Worm (Caenorhabditis elegans) whole organism, young adult: ENCODE measurements around the gene nas-17.

Experiments
- B0019.2 ChIP-seq: fragments of 200-800 bp; sonication (Bioruptor generic); conservative IDR thresholded peaks from 2 replicates; pipeline ENCODE4 v1.3.6; 2022; ENCODE audit warnings: missing genetic modification reagents, missing genetic modification characterization, missing compliant biosample characterization
- B0035.1 ChIP-seq: sonication (generic microtip); optimal IDR thresholded peaks from 2 replicates; lab custom pipeline; 2016; ENCODE audit warnings: missing genetic modification characterization, mild to moderate bottlenecking, missing compliant biosample characterization, missing genotype, missing genetic modification reagents
- B0261.1 ChIP-seq: sonication (generic microtip); optimal IDR thresholded peaks from 2 replicates; lab custom pipeline; 2016; ENCODE audit warnings: mild to moderate bottlenecking, missing genetic modification characterization, moderate library complexity, missing compliant biosample characterization
- F10E7.11 ChIP-seq: sonication (generic microtip); optimal IDR thresholded peaks from 2 replicates; lab custom pipeline; 2017; ENCODE audit warnings: mild to moderate bottlenecking, missing genetic modification characterization, moderate library complexity, missing compliant biosample characterization
- F22D6.2 ChIP-seq: sonication (generic microtip); optimal IDR thresholded peaks from 2 replicates; lab custom pipeline; 2016; ENCODE audit warnings: mild to moderate bottlenecking, missing genetic modification characterization, missing compliant biosample characterization
- F39B2.1 ChIP-seq: fragments of 200-800 bp; sonication (Bioruptor generic); IDR thresholded peaks from 2 replicates; pipeline ENCODE4 v1.3.6; 2022; ENCODE audit warnings: missing genetic modification reagents, missing genetic modification characterization, missing compliant biosample characterization
- F49E8.2 ChIP-seq: sonication (generic microtip); optimal IDR thresholded peaks from 3 replicates; lab custom pipeline; 2017; ENCODE audit warnings: missing genetic modification characterization, mild to moderate bottlenecking, missing compliant biosample characterization, antibody characterized with exemption, moderate library complexity; ENCODE audit not compliant: insufficient read depth
- F52B5.7 ChIP-seq: sonication (generic microtip); optimal IDR thresholded peaks from 2 replicates; lab custom pipeline; 2016; ENCODE audit warnings: mild to moderate bottlenecking, missing genetic modification characterization, missing compliant biosample characterization
- F57C9.4 ChIP-seq: sonication (generic microtip); optimal IDR thresholded peaks from 2 replicates; lab custom pipeline; 2017; ENCODE audit warnings: mild to moderate bottlenecking, missing genetic modification characterization, missing compliant biosample characterization
- T26A5.8 ChIP-seq: sonication (generic microtip); optimal IDR thresholded peaks from 2 replicates; lab custom pipeline; 2016; ENCODE audit warnings: missing genetic modification characterization, missing compliant biosample characterization
- Y95B8A.8 ChIP-seq: fragments of 200-800 bp; sonication (Bioruptor generic); IDR thresholded peaks from 2 replicates; pipeline ENCODE4 v1.3.6; 2022; ENCODE audit warnings: missing genetic modification reagents, missing genetic modification characterization, missing compliant biosample characterization
- aptf-2 ChIP-seq: fragments of 200-800 bp; sonication (Bioruptor generic); conservative IDR thresholded peaks from 2 replicates; pipeline ENCODE4 v1.3.6; 2022; ENCODE audit warnings: missing genetic modification reagents, missing genetic modification characterization, missing compliant biosample characterization
- aptf-3 ChIP-seq: fragments of 200-800 bp; sonication (Bioruptor generic); IDR thresholded peaks from 2 replicates; pipeline ENCODE4 v1.3.6; 2022; ENCODE audit warnings: missing genetic modification characterization, missing compliant biosample characterization
- attf-6 ChIP-seq: fragments of 200-800 bp; sonication (Bioruptor generic); IDR thresholded peaks from 2 replicates; pipeline ENCODE4 v1.3.6; 2022; ENCODE audit warnings: missing genetic modification reagents, missing genetic modification characterization, missing compliant biosample characterization
- ccch-3 ChIP-seq: fragments of 200-800 bp; sonication (Bioruptor generic); optimal IDR thresholded peaks from 2 replicates; lab custom pipeline; 2018; ENCODE audit warnings: mild to moderate bottlenecking, missing genetic modification characterization, missing compliant biosample characterization
- cebp-2 ChIP-seq: fragments of 200-800 bp; sonication (Bioruptor generic); IDR thresholded peaks from 2 replicates; pipeline ENCODE4 v1.3.6; 2022; ENCODE audit warnings: missing genetic modification characterization, missing compliant biosample characterization
- ceh-27 ChIP-seq: fragments of 200-800 bp; sonication (Bioruptor generic); optimal IDR thresholded peaks from 2 replicates; lab custom pipeline; 2018; ENCODE audit warnings: mild to moderate bottlenecking, missing genetic modification characterization, moderate library complexity, missing compliant biosample characterization
- ceh-79 ChIP-seq: sonication (generic microtip); optimal IDR thresholded peaks from 2 replicates; lab custom pipeline; 2017; ENCODE audit warnings: mild to moderate bottlenecking, missing genetic modification characterization, missing compliant biosample characterization
- ceh-91 ChIP-seq: fragments of 200-800 bp; sonication (Bioruptor generic); IDR thresholded peaks from 2 replicates; pipeline ENCODE4 v1.3.6; 2022; ENCODE audit warnings: missing genetic modification reagents, missing genetic modification characterization, missing compliant biosample characterization
- chd-7 ChIP-seq: sonication (generic microtip); optimal IDR thresholded peaks from 2 replicates; lab custom pipeline; 2016; ENCODE audit warnings: mild to moderate bottlenecking, missing genetic modification characterization, moderate library complexity, missing compliant biosample characterization
- die-1 ChIP-seq: sonication (generic microtip); optimal IDR thresholded peaks from 2 replicates; lab custom pipeline; 2016; ENCODE audit warnings: missing genotype, mild to moderate bottlenecking, missing genetic modification characterization, missing compliant biosample characterization
- dpff-1 ChIP-seq: sonication (generic microtip); optimal IDR thresholded peaks from 2 replicates; lab custom pipeline; 2017; ENCODE audit warnings: mild to moderate bottlenecking, missing genetic modification characterization, missing compliant biosample characterization
- dpl-1 ChIP-seq: fragments of 150-350 bp; optimal IDR thresholded peaks from 2 replicates; lab custom pipeline; 2014; ENCODE audit warnings: missing biosample characterization, missing genetic modification reagents, missing genetic modification characterization
- ets-4 ChIP-seq: fragments of 200-800 bp; sonication (Bioruptor generic); optimal IDR thresholded peaks from 2 replicates; lab custom pipeline; 2018; ENCODE audit warnings: mild to moderate bottlenecking, missing genetic modification characterization, missing compliant biosample characterization
- fkh-3 ChIP-seq: sonication (generic microtip); optimal IDR thresholded peaks from 2 replicates; lab custom pipeline; 2016; ENCODE audit warnings: mild to moderate bottlenecking, missing genetic modification characterization, missing compliant biosample characterization
- hmg-20 ChIP-seq: fragments of 200-800 bp; sonication (Bioruptor generic); IDR thresholded peaks from 2 replicates; pipeline ENCODE4 v1.3.6; 2022; ENCODE audit warnings: missing genetic modification reagents, missing genetic modification characterization, missing compliant biosample characterization
- let-607 ChIP-seq, 2 experiments: fragments of 200-800 bp in 1 of 2; sonication (Bioruptor generic) in 1 of 2; sonication (generic microtip) in 1 of 2; optimal IDR thresholded peaks; 2 replicates each; lab custom pipeline; 2016 to 2018; ENCODE audit warnings: mild to moderate bottlenecking in 2 of 2, missing compliant biosample characterization in 2 of 2, missing genetic modification characterization in 2 of 2, moderate library complexity in 2 of 2, missing genotype in 1 of 2
- lin-35 ChIP-seq, 3 experiments: fragments of 150-350 bp in 2 of 3; sonication (generic microtip) in 1 of 3; optimal IDR thresholded peaks; 2 replicates each; lab custom pipeline; 2014 to 2018; ENCODE audit warnings: missing biosample characterization in 3 of 3, missing genetic modification characterization in 3 of 3, missing genetic modification reagents in 3 of 3
- lin-54 ChIP-seq: fragments of 200-800 bp; sonication (Bioruptor generic); optimal IDR thresholded peaks from 2 replicates; lab custom pipeline; 2018; ENCODE audit warnings: mild to moderate bottlenecking, missing genetic modification characterization, missing compliant biosample characterization
- madf-10 ChIP-seq: sonication (generic microtip); optimal IDR thresholded peaks from 2 replicates; lab custom pipeline; 2016; ENCODE audit warnings: mild to moderate bottlenecking, missing genetic modification characterization, missing compliant biosample characterization
- madf-3 ChIP-seq: fragments of 200-800 bp; sonication (Bioruptor generic); IDR thresholded peaks from 2 replicates; pipeline ENCODE4 v1.3.6; 2022; ENCODE audit warnings: missing genetic modification reagents, missing genetic modification characterization, missing compliant biosample characterization
- madf-8 ChIP-seq: fragments of 200-800 bp; sonication (Bioruptor generic); conservative IDR thresholded peaks from 2 replicates; pipeline ENCODE4 v1.3.6; 2022; ENCODE audit warnings: missing genetic modification reagents, missing genetic modification characterization, missing compliant biosample characterization
- nfya-2 ChIP-seq: fragments of 200-800 bp; sonication (Bioruptor generic); IDR thresholded peaks from 2 replicates; pipeline ENCODE4 v1.3.6; 2022; ENCODE audit warnings: missing genetic modification reagents, missing genetic modification characterization, missing compliant biosample characterization
- nhr-179 ChIP-seq: sonication (generic microtip); optimal IDR thresholded peaks from 2 replicates; lab custom pipeline; 2016; ENCODE audit warnings: mild to moderate bottlenecking, missing genetic modification characterization, missing compliant biosample characterization
- nhr-27 ChIP-seq: fragments of 200-800 bp; sonication (Bioruptor generic); optimal IDR thresholded peaks from 2 replicates; lab custom pipeline; 2018; ENCODE audit warnings: mild to moderate bottlenecking, missing genetic modification characterization, moderate library complexity, missing compliant biosample characterization
- nhr-90 ChIP-seq: sonication (generic microtip); optimal IDR thresholded peaks from 2 replicates; lab custom pipeline; 2016; ENCODE audit warnings: missing genotype, mild to moderate bottlenecking, missing genetic modification characterization, missing compliant biosample characterization
- rec-8 ChIP-seq, 2 experiments: sonication (generic microtip); optimal IDR thresholded peaks; 2 replicates each; lab custom pipeline; 2016; ENCODE audit warnings: mild to moderate bottlenecking in 2 of 2, missing genetic modification characterization in 2 of 2, missing genetic modification reagents in 2 of 2, missing genotype in 2 of 2, missing biosample characterization in 1 of 2, missing compliant biosample characterization in 1 of 2, moderate library complexity in 1 of 2
- rpc-1 ChIP-seq, 2 experiments: fragments of 150-350 bp in 1 of 2; sonication (generic microtip) in 1 of 2; optimal IDR thresholded peaks; 2 replicates each; lab custom pipeline; 2014 to 2018; ENCODE audit warnings: missing biosample characterization in 1 of 2, missing genetic modification characterization in 1 of 2, missing genetic modification reagents in 1 of 2, missing genotype in 1 of 2
- sea-2 ChIP-seq: fragments of 200-800 bp; sonication (Bioruptor generic); IDR thresholded peaks from 2 replicates; pipeline ENCODE4 v1.3.6; 2022; ENCODE audit warnings: missing genetic modification characterization, missing compliant biosample characterization
- snpc-1.3 ChIP-seq: sonication (generic microtip); optimal IDR thresholded peaks from 2 replicates; lab custom pipeline; 2017; ENCODE audit warnings: missing genetic modification characterization, mild to moderate bottlenecking, missing compliant biosample characterization, antibody characterized with exemption, moderate library complexity, missing genotype, missing genetic modification reagents; ENCODE audit not compliant: insufficient read depth
- snpc-3.4 ChIP-seq: sonication (generic microtip); optimal IDR thresholded peaks from 2 replicates; lab custom pipeline; 2017; ENCODE audit warnings: missing genetic modification characterization, mild to moderate bottlenecking, missing compliant biosample characterization, antibody characterized with exemption, moderate library complexity, missing genotype, missing genetic modification reagents
- tbx-9 ChIP-seq: sonication (generic microtip); optimal IDR thresholded peaks from 2 replicates; lab custom pipeline; 2016; ENCODE audit warnings: borderline replicate concordance, missing genetic modification characterization, inconsistent platforms, missing compliant biosample characterization
- unc-130 ChIP-seq: sonication (generic microtip); optimal IDR thresholded peaks from 2 replicates; lab custom pipeline; 2016; ENCODE audit warnings: missing genetic modification reagents, missing genetic modification characterization, missing compliant biosample characterization
- xnd-1 ChIP-seq: sonication (generic microtip); optimal IDR thresholded peaks from 2 replicates; lab custom pipeline; 2016; ENCODE audit warnings: missing genotype, missing genetic modification reagents, missing genetic modification characterization, missing compliant biosample characterization
- zfh-2 ChIP-seq: fragments of 200-800 bp; sonication (Bioruptor generic); conservative IDR thresholded peaks from 2 replicates; pipeline ENCODE4 v1.3.6; 2022; ENCODE audit warnings: missing genetic modification reagents, missing genetic modification characterization, missing compliant biosample characterization
- ztf-26 ChIP-seq: sonication (generic microtip); optimal IDR thresholded peaks from 2 replicates; lab custom pipeline; 2017; ENCODE audit warnings: missing genetic modification characterization, missing compliant biosample characterization
- ztf-28 ChIP-seq: fragments of 200-800 bp; sonication (Bioruptor generic); IDR thresholded peaks from 2 replicates; pipeline ENCODE4 v1.3.6; 2022; ENCODE audit warnings: missing genetic modification reagents, missing genetic modification characterization, missing compliant biosample characterization
- ztf-3 ChIP-seq: fragments of 200-800 bp; sonication (Bioruptor generic); optimal IDR thresholded peaks from 2 replicates; lab custom pipeline; 2018; ENCODE audit warnings: mild to moderate bottlenecking, missing genetic modification characterization, missing compliant biosample characterization
- ztf-6 ChIP-seq: fragments of 200-800 bp; sonication (Bioruptor generic); IDR thresholded peaks from 2 replicates; pipeline ENCODE4 v1.3.6; 2022; ENCODE audit warnings: missing genetic modification reagents, missing genetic modification characterization, missing compliant biosample characterization

The nas-17 gene

ce11 chrV:11412125-11412524, 13.4 kb downstream of the nas-17 start (continued):
- TF ChIP-seq attf-6 (GFP tag; lab: Robert Waterston, UW): no peak
- no peak for TF ChIP-seq Y95B8A.8 (GFP tag; lab: Robert Waterston, UW)
- TF ChIP-seq nhr-90 (tag; lab: Kevin White, UChicago): no peak
- TF ChIP-seq unc-130 (GFP tag; lab: Kevin White, UChicago): peak; percentile 5
- no peak for TF ChIP-seq ztf-26 (tag; lab: Kevin White, UChicago)
- no peak for TF ChIP-seq F22D6.2 (tag; lab: Kevin White, UChicago)
- no peak for TF ChIP-seq madf-3 (GFP tag; lab: Robert Waterston, UW)
- TF ChIP-seq nhr-27 (tag; lab: Kevin White, UChicago): no peak
- no peak for TF ChIP-seq F49E8.2
- no peak for TF ChIP-seq ztf-3
- no peak for TF ChIP-seq ets-4
- TF ChIP-seq B0261.1 (tag; lab: Kevin White, UChicago): peak; percentile 81
- no peak for TF ChIP-seq aptf-2 (GFP tag; lab: Robert Waterston, UW)
- TF ChIP-seq die-1: peak; percentile 58
- TF ChIP-seq nfya-2: no peak
- no peak for TF ChIP-seq tbx-9
- no peak for TF ChIP-seq B0019.2 (GFP tag; lab: Robert Waterston, UW)
- TF ChIP-seq dpl-1 (GFP tag; lab: Kevin White, UChicago): no peak
- TF ChIP-seq lin-54 (GFP tag; lab: Kevin White, UChicago): peak; percentile 62
- no peak for TF ChIP-seq madf-10 (tag; lab: Kevin White, UChicago)
- TF ChIP-seq sea-2 (GFP tag; lab: Robert Waterston, UW): no peak
- no peak for TF ChIP-seq F10E7.11 (tag; lab: Kevin White, UChicago)
- TF ChIP-seq T26A5.8 (tag; lab: Kevin White, UChicago): no peak
- no peak for TF ChIP-seq B0035.1 (tag; lab: Kevin White, UChicago)
- no peak for TF ChIP-seq aptf-3 (GFP tag; lab: Robert Waterston, UW)
- TF ChIP-seq ceh-27: peak; percentile 6
- TF ChIP-seq zfh-2 (GFP tag; lab: Robert Waterston, UW): no peak
- TF ChIP-seq snpc-1.3: no peak
- no peak for TF ChIP-seq ztf-6
- no peak for TF ChIP-seq F39B2.1 (GFP tag; lab: Robert Waterston, UW)
- no peak for TF ChIP-seq lin-35 (GFP tag; optimal IDR thresholded peaks at IDR 0.05; lab: Kevin White, UChicago)
- peak; percentile 75 for TF ChIP-seq F52B5.7 (tag; lab: Kevin White, UChicago)
- no peak for TF ChIP-seq madf-8 (GFP tag; lab: Robert Waterston, UW)
- no peak for TF ChIP-seq hmg-20 (GFP tag; lab: Robert Waterston, UW)
- peak in 1 of 2 experiments; percentile 18 for TF ChIP-seq let-607 (tag; optimal IDR thresholded peaks at IDR 0.05; lab: Kevin White, UChicago)
- TF ChIP-seq xnd-1: no peak
- no peak for TF ChIP-seq nhr-179
- TF ChIP-seq fkh-3: no peak
- TF ChIP-seq dpff-1 (tag; lab: Kevin White, UChicago): no peak
- TF ChIP-seq ceh-91 (GFP tag; lab: Robert Waterston, UW): no peak
- peak; percentile 64 for TF ChIP-seq rpc-1 (optimal IDR thresholded peaks at IDR 0.05; lab: Kevin White, UChicago)
- peak; percentile 83 for TF ChIP-seq rpc-1 (tag; optimal IDR thresholded peaks at IDR 0.05; lab: Kevin White, UChicago)
- no peak for TF ChIP-seq ceh-79 (tag; lab: Kevin White, UChicago)
- TF ChIP-seq ztf-28: 0 out of 2 replicates have a peak, but pooled peaks have one; percentile 25
- TF ChIP-seq ccch-3 (GFP tag; lab: Kevin White, UChicago): no peak
- TF ChIP-seq rec-8 (tag; optimal IDR thresholded peaks at IDR 0.05; lab: Kevin White, UChicago): peak in 1 of 2 experiments; percentile 63
- TF ChIP-seq F57C9.4 (tag; lab: Kevin White, UChicago): no peak
- TF ChIP-seq chd-7 (tag; lab: Kevin White, UChicago): peak; percentile 32
- TF ChIP-seq cebp-2 (GFP tag; lab: Robert Waterston, UW): no peak
- peak; percentile 47 for TF ChIP-seq snpc-3.4 (tag; lab: Kevin White, UChicago)
